Fruit fly (Drosophila melanogaster) whole organism, embryonic: ENCODE measurements around the gene Cyt-c-p.

Experiments
- Abd-B ChIP-seq: fragments of 200-800 bp; sonication (Bioruptor generic); optimal IDR thresholded peaks from 2 replicates; lab custom pipeline; 2018; ENCODE audit warnings: missing biosample characterization, mild to moderate bottlenecking, missing genetic modification characterization, moderate library complexity
- Blimp-1 ChIP-seq: fragments of 200-800 bp; sonication (Bioruptor generic); optimal IDR thresholded peaks from 3 replicates; lab custom pipeline; 2018; ENCODE audit warnings: missing biosample characterization, missing genetic modification characterization, mild to moderate bottlenecking, moderate library complexity, missing genetic modification reagents
- CG10431 ChIP-seq: fragments of 200-800 bp; sonication (Bioruptor generic); optimal IDR thresholded peaks from 3 replicates; lab custom pipeline; 2018; ENCODE audit warnings: missing biosample characterization, mild to moderate bottlenecking, missing genetic modification characterization
- CG10543 ChIP-seq: fragments of 200-800 bp; sonication (Bioruptor generic); optimal IDR thresholded peaks from 3 replicates; lab custom pipeline; 2017; ENCODE audit warnings: missing biosample characterization, mild to moderate bottlenecking, missing genetic modification characterization, moderate library complexity
- CG13775 ChIP-seq: fragments of 200-800 bp; sonication (Bioruptor generic); optimal IDR thresholded peaks from 3 replicates; lab custom pipeline; 2017; ENCODE audit warnings: missing biosample characterization, mild to moderate bottlenecking, missing genetic modification characterization
- CG13894 ChIP-seq: fragments of 200-800 bp; sonication (Bioruptor generic); optimal IDR thresholded peaks from 3 replicates; lab custom pipeline; 2018; ENCODE audit warnings: missing biosample characterization, mild to moderate bottlenecking, missing genetic modification characterization, moderate library complexity
- CG14710 ChIP-seq: fragments of 200-800 bp; sonication (Bioruptor generic); optimal IDR thresholded peaks from 3 replicates; lab custom pipeline; 2019; ENCODE audit warnings: missing biosample characterization, mild to moderate bottlenecking, missing genetic modification characterization, moderate library complexity
- CG16815 ChIP-seq: fragments of 200-800 bp; sonication (Bioruptor generic); optimal IDR thresholded peaks from 3 replicates; lab custom pipeline; 2017; ENCODE audit warnings: missing biosample characterization, mild to moderate bottlenecking, missing genetic modification characterization
- CG17385 ChIP-seq: fragments of 200-800 bp; sonication (Bioruptor generic); optimal IDR thresholded peaks from 3 replicates; lab custom pipeline; 2018; ENCODE audit warnings: missing biosample characterization, mild to moderate bottlenecking, missing genetic modification characterization
- CG2129 ChIP-seq: fragments of 200-800 bp; sonication (Bioruptor generic); IDR thresholded peaks from 2 replicates; pipeline ENCODE4 v1.3.6; 2022; ENCODE audit warnings: missing biosample characterization, missing genetic modification characterization; ENCODE audit not compliant: partially characterized antibody
- CG2678 ChIP-seq: fragments of 200-800 bp; sonication (Bioruptor generic); optimal IDR thresholded peaks from 3 replicates; lab custom pipeline; 2019; ENCODE audit warnings: missing biosample characterization, mild to moderate bottlenecking, missing genetic modification characterization, moderate library complexity
- CG3065 ChIP-seq: fragments of 200-800 bp; sonication (Bioruptor generic); optimal IDR thresholded peaks from 2 replicates; lab custom pipeline; 2016; ENCODE audit warnings: missing biosample characterization, missing genetic modification characterization
- CG31365 ChIP-seq: fragments of 200-800 bp; sonication (Bioruptor generic); optimal IDR thresholded peaks from 2 replicates; lab custom pipeline; 2018; ENCODE audit warnings: missing biosample characterization, mild to moderate bottlenecking, missing genetic modification characterization
- CG32532 ChIP-seq: fragments of 200-800 bp; sonication (Bioruptor generic); IDR thresholded peaks from 2 replicates; pipeline ENCODE4 v1.3.6; 2022; ENCODE audit warnings: missing biosample characterization, missing genetic modification characterization
- CG32772 ChIP-seq: fragments of 200-800 bp; sonication (Bioruptor generic); IDR thresholded peaks from 2 replicates; pipeline ENCODE4 v1.3.6; 2022; ENCODE audit warnings: missing biosample characterization, missing genetic modification characterization
- CG3407 ChIP-seq: fragments of 200-800 bp; sonication (Bioruptor generic); optimal IDR thresholded peaks from 2 replicates; lab custom pipeline; 2018; ENCODE audit warnings: missing biosample characterization, mild to moderate bottlenecking, missing genetic modification characterization
- CG4820 ChIP-seq: fragments of 200-800 bp; sonication (Bioruptor generic); optimal IDR thresholded peaks from 3 replicates; lab custom pipeline; 2016; ENCODE audit warnings: missing biosample characterization, missing genetic modification characterization
- CG5953 ChIP-seq: fragments of 200-800 bp; sonication (Bioruptor generic); IDR thresholded peaks from 2 replicates; pipeline ENCODE4 v1.3.6; 2022; ENCODE audit warnings: missing biosample characterization, missing genetic modification characterization
- CG6272 ChIP-seq: fragments of 200-800 bp; sonication (Bioruptor generic); IDR thresholded peaks from 2 replicates; pipeline ENCODE4 v1.3.6; 2022; ENCODE audit warnings: missing biosample characterization, missing genetic modification characterization
- CG6689 ChIP-seq: fragments of 200-800 bp; sonication (Bioruptor generic); IDR thresholded peaks from 2 replicates; pipeline ENCODE4 v1.3.6; 2022; ENCODE audit warnings: missing biosample characterization, missing genetic modification characterization
- CG7556 ChIP-seq: fragments of 200-800 bp; sonication (Bioruptor generic); optimal IDR thresholded peaks from 2 replicates; lab custom pipeline; 2017; ENCODE audit warnings: missing biosample characterization, mild to moderate bottlenecking, missing genetic modification characterization
- CG9437 ChIP-seq: fragments of 200-800 bp; sonication (Bioruptor generic); optimal IDR thresholded peaks from 2 replicates; lab custom pipeline; 2018; ENCODE audit warnings: missing biosample characterization, mild to moderate bottlenecking, missing genetic modification characterization
- Dbx ChIP-seq: fragments of 200-800 bp; sonication (Bioruptor generic); IDR thresholded peaks from 3 replicates; pipeline ENCODE4 v1.3.6; 2022; ENCODE audit warnings: missing biosample characterization, missing genetic modification characterization
- Ets65A ChIP-seq: fragments of 200-800 bp; sonication (Bioruptor generic); peaks from one replicate; lab custom pipeline; 2016; ENCODE audit warnings: missing biosample characterization, missing genetic modification characterization
- HLH4C ChIP-seq: fragments of 200-800 bp; sonication (Bioruptor generic); IDR thresholded peaks from 3 replicates; pipeline ENCODE4 v1.3.6; 2022; ENCODE audit warnings: missing biosample characterization, missing genetic modification characterization; ENCODE audit not compliant: partially characterized antibody
- Myb ChIP-seq: fragments of 200-800 bp; sonication (Bioruptor generic); optimal IDR thresholded peaks from 2 replicates; lab custom pipeline; 2016; ENCODE audit warnings: missing biosample characterization, missing genetic modification characterization
- Nf-YB ChIP-seq: fragments of 200-800 bp; sonication (Bioruptor generic); optimal IDR thresholded peaks from 3 replicates; lab custom pipeline; 2019; ENCODE audit warnings: missing biosample characterization, mild to moderate bottlenecking, missing genetic modification characterization, moderate library complexity
- NfI ChIP-seq: fragments of 200-800 bp; sonication (Bioruptor generic); optimal IDR thresholded peaks from 3 replicates; lab custom pipeline; 2018; ENCODE audit warnings: missing biosample characterization, mild to moderate bottlenecking, missing genetic modification characterization, moderate library complexity
- Taf1 ChIP-seq: fragments of 200-800 bp; sonication (Bioruptor generic); IDR thresholded peaks from 2 replicates; pipeline ENCODE4 v1.3.6; 2022; ENCODE audit warnings: missing biosample characterization, missing genetic modification characterization
- abd-A ChIP-seq: fragments of 200-800 bp; sonication (Bioruptor generic); optimal IDR thresholded peaks from 3 replicates; lab custom pipeline; 2019; ENCODE audit warnings: missing biosample characterization, mild to moderate bottlenecking, missing genetic modification characterization, moderate library complexity
- corto ChIP-seq: fragments of 200-800 bp; sonication (Bioruptor generic); optimal IDR thresholded peaks from 2 replicates; lab custom pipeline; 2016; ENCODE audit warnings: missing biosample characterization, mild to moderate bottlenecking, missing genetic modification characterization, moderate library complexity
- ems ChIP-seq: fragments of 200-800 bp; sonication (Bioruptor generic); optimal IDR thresholded peaks from 3 replicates; lab custom pipeline; 2016; ENCODE audit warnings: missing biosample characterization, missing genetic modification characterization
- fd102C ChIP-seq: fragments of 200-800 bp; sonication (Bioruptor generic); optimal IDR thresholded peaks from 2 replicates; lab custom pipeline; 2018; ENCODE audit warnings: missing biosample characterization, mild to moderate bottlenecking, missing genetic modification characterization, moderate library complexity
- ftz-f1 ChIP-seq: fragments of 200-800 bp; sonication (Bioruptor generic); optimal IDR thresholded peaks from 2 replicates; lab custom pipeline; 2016; ENCODE audit warnings: missing biosample characterization, missing genetic modification characterization
- inv ChIP-seq: fragments of 200-800 bp; sonication (Bioruptor generic); IDR thresholded peaks from 2 replicates; pipeline ENCODE4 v1.3.6; 2022; ENCODE audit warnings: missing biosample characterization, missing genetic modification characterization; ENCODE audit not compliant: partially characterized antibody
- jumu ChIP-seq: fragments of 200-800 bp; sonication (Bioruptor generic); optimal IDR thresholded peaks from 3 replicates; lab custom pipeline; 2016; ENCODE audit warnings: missing biosample characterization, missing genetic modification characterization
- lilli ChIP-seq: fragments of 200-800 bp; sonication (Bioruptor generic); optimal IDR thresholded peaks from 3 replicates; lab custom pipeline; 2016; ENCODE audit warnings: missing biosample characterization, missing genetic modification characterization
- lmd ChIP-seq: fragments of 200-800 bp; sonication (Bioruptor generic); IDR thresholded peaks from 2 replicates; pipeline ENCODE4 v1.3.6; 2022; ENCODE audit warnings: missing biosample characterization, missing genetic modification characterization
- nerfin-1 ChIP-seq: fragments of 200-800 bp; sonication (Bioruptor generic); optimal IDR thresholded peaks from 3 replicates; lab custom pipeline; 2019; ENCODE audit warnings: missing biosample characterization, mild to moderate bottlenecking, missing genetic modification characterization, moderate library complexity
- pita ChIP-seq: fragments of 200-800 bp; sonication (Bioruptor generic); optimal IDR thresholded peaks from 2 replicates; lab custom pipeline; 2017; ENCODE audit warnings: missing biosample characterization, mild to moderate bottlenecking, missing genetic modification characterization
- pros ChIP-seq: fragments of 200-800 bp; sonication (Bioruptor generic); optimal IDR thresholded peaks from 3 replicates; lab custom pipeline; 2019; ENCODE audit warnings: missing biosample characterization, mild to moderate bottlenecking, missing genetic modification characterization, moderate library complexity
- sens ChIP-seq: fragments of 200-800 bp; sonication (Bioruptor generic); peaks from one replicate; lab custom pipeline; 2016; ENCODE audit warnings: missing biosample characterization, missing genetic modification characterization
- sob ChIP-seq: fragments of 200-800 bp; sonication (Bioruptor generic); IDR thresholded peaks from 2 replicates; pipeline ENCODE4 v1.3.6; 2022; ENCODE audit warnings: missing biosample characterization, missing genetic modification characterization
- stwl ChIP-seq: fragments of 200-800 bp; sonication (Bioruptor generic); optimal IDR thresholded peaks from 3 replicates; lab custom pipeline; 2018; ENCODE audit warnings: missing biosample characterization, mild to moderate bottlenecking, missing genetic modification characterization, moderate library complexity
- trem ChIP-seq: fragments of 200-800 bp; optimal IDR thresholded peaks from 3 replicates; lab custom pipeline; 2019; ENCODE audit warnings: missing biosample characterization, mild to moderate bottlenecking, missing genetic modification characterization, moderate library complexity
- zf30C ChIP-seq: fragments of 200-800 bp; sonication (Bioruptor generic); optimal IDR thresholded peaks from 3 replicates; lab custom pipeline; 2018; ENCODE audit warnings: missing biosample characterization, mild to moderate bottlenecking, missing genetic modification characterization

Gene Cyt-c-p

DNA sequence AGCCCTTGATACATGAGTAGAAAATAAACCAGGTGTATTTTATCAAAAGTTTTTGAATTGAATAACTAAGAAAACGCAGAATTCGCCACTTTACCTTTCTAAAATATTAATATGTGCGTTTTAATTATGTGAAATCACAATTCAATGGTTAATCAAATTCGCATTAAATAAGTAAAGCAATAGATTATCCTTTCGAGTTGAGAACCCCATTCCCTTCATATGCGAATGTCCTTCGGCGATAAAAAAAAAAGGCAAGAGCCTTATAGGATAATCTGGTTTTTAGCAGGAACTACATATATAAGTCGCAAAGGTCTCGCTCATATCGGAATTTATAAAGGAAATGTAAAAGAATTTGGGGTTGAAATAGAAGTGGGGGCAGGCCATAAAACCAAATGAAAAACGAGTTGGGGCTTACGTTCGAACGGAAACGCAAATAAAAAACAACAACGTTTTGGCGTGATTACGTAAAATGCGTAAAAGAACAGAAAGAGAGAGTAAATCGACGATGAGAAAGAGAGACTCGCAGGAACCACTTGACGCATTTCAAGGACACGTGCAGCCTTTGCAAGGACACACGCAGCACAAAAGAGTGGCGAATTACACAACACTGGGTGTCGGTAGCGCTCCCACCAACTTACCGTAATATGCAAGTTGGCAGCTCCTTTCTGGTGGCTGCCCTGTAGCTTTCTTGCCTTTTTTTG is 4.4 kb upstream of the Cyt-c-p start:
- TF ChIP-seq jumu (GFP tag; lab: Kevin White, UChicago) (no peak), CG5953 (GFP tag; lab: Robert Waterston, UW) (no peak), CG13894 (tag; lab: Kevin White, UChicago) (peak; percentile 79), trem (peak; percentile 19), ftz-f1 (GFP tag; lab: Kevin White, UChicago) (peak; percentile 30), nerfin-1 (tag; lab: Kevin White, UChicago) (peak; percentile 14), stwl (tag; lab: Kevin White, UChicago) (peak; percentile 40), sens (GFP tag; lab: Kevin White, UChicago) (peak; percentile 60), Abd-B (GFP tag; lab: Kevin White, UChicago) (no peak), abd-A (peak; percentile 36), CG16815 (no peak), CG9437 (GFP tag; lab: Kevin White, UChicago) (peak; percentile 93), Ets65A (peak; percentile 73)

DNA sequence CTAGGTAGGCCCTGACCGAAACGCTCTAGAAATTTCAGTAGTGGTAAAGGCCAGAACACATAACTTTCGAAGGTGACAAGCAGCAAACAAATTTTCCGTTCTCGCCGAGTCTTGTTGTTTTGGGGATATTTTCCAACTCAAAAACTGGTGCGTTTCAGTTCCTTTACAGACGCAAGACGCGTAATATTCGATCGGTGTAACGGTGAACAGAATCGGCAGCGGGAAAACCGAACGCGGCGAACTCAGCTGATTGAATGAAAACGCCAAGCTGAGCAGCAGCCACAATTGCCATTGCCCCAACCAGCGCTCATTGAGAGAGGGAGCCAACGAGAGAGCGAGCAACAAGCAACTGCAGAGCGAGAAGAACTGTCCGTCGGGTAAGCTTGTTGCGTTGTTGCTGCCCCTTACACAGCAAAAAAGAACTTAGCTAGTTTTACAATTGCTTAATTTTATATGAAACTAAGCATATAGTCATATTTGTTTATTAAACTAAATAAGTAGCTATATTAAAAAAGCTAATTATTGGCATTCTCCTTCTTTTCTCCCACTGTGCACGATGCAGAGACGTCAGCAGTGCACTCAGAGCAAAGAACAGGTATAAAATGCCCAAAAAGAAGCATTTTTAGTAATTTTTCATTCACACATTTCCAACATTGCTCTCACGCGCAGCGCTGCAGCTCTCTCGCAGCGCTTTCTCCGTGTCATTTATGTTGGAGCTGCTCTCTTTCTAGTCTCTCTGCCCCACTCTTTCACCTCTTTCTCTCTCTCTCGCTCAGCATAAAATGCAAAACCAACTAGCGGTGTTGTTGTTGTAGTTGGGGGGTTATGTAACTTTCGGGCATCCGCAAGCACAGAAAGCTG is 3.7 kb upstream of the Cyt-c-p start, which contains the start of the genes Cyt-c-d and CG31808:
Gene Cyt-c-d (plus strand): TSS at position 51 of the 861 bp plus-strand sequence.
Gene CG31808 (minus strand): TSS at position 355 of the 861 bp plus-strand sequence.
- TF ChIP-seq lilli (GFP tag; lab: Kevin White, UChicago) (peak; percentile 96), CG10543 (GFP tag; lab: Kevin White, UChicago) (peak; percentile 93), CG4820 (peak; percentile 95), CG10431 (peak; percentile 86), NfI (GFP tag; lab: Kevin White, UChicago) (peak; percentile 97), Myb (peak; percentile 71), zf30C (GFP tag; lab: Kevin White, UChicago) (peak; percentile 93), CG14710 (peak; percentile 95), corto (GFP tag; lab: Kevin White, UChicago) (peak; percentile 89), CG3065 (GFP tag; lab: Kevin White, UChicago) (peak; percentile 89), fd102C (peak; percentile 65), CG2678 (tag; lab: Kevin White, UChicago) (peak; percentile 97), CG3407 (peak; percentile 96), CG13775 (GFP tag; lab: Kevin White, UChicago) (peak; percentile 97), inv (no peak), CG17385 (GFP tag; lab: Kevin White, UChicago) (peak; percentile 94), lmd (peak; percentile 97), Dbx (GFP tag; lab: Robert Waterston, UW) (peak; percentile 90), sob (GFP tag; lab: Robert Waterston, UW) (peak; percentile 98), CG32772 (GFP tag; lab: Robert Waterston, UW) (peak; percentile 98), Ets65A (peak; percentile 98), CG31365 (tag; lab: Kevin White, UChicago) (peak; percentile 72), ems (peak; percentile 94), CG6689 (GFP tag; lab: Robert Waterston, UW) (peak; percentile 98), CG6272 (GFP tag; lab: Robert Waterston, UW) (peak; percentile 96), CG32532 (GFP tag; lab: Robert Waterston, UW) (peak; percentile 94), Nf-YB (GFP tag; lab: Kevin White, UChicago) (peak; percentile 86), Taf1 (peak; percentile 80), Blimp-1 (GFP tag; lab: Kevin White, UChicago) (peak; percentile 97), HLH4C (GFP tag; lab: Robert Waterston, UW) (no peak), CG2129 (GFP tag; lab: Robert Waterston, UW) (no peak), pita (GFP tag; lab: Kevin White, UChicago) (no peak), CG7556 (GFP tag; lab: Kevin White, UChicago) (peak; percentile 99), pros (GFP tag; lab: Kevin White, UChicago) (peak; percentile 59)
